Fruit fly (Drosophila melanogaster) whole organism, wandering third instar larva: ENCODE data around the gene CG6409.

Source experiments
- br ChIP-seq: fragments of 200-800 bp; sonication (Bioruptor generic); optimal IDR thresholded peaks from 2 replicates; lab custom pipeline; 2016; ENCODE audit warnings: missing biosample characterization, missing genetic modification characterization
- rgr ChIP-seq: fragments of 200-800 bp; sonication (Bioruptor generic); optimal IDR thresholded peaks from 3 replicates; lab custom pipeline; 2016; ENCODE audit warnings: missing biosample characterization, mild to moderate bottlenecking, missing genetic modification characterization

DNA sequence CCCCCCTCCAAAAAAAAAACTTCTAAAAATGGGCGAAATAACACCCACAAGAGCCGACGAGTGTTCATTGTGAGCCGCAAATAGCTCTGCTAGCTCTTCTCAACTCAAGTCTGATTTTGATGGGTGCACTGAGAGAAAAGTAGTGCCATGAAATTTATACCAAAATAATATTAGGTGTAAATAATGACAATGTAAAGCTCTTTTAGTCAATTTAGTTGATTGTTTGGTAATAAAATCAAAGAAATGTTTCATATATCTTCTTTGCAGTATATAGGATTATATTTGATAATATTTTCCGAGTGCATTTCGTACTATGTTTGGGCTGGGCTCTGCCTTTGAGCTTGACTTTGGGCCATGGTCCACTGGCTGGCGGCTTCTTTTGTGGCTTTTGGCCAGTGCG, 22.6 kb upstream of the CG6409 start:
- TF ChIP-seq br (GFP tag; lab: Kevin White, UChicago) (no peak), rgr (no peak)
